Worm (Caenorhabditis elegans): ENCODE measurements around the gene F53A10.2.

DNA sequence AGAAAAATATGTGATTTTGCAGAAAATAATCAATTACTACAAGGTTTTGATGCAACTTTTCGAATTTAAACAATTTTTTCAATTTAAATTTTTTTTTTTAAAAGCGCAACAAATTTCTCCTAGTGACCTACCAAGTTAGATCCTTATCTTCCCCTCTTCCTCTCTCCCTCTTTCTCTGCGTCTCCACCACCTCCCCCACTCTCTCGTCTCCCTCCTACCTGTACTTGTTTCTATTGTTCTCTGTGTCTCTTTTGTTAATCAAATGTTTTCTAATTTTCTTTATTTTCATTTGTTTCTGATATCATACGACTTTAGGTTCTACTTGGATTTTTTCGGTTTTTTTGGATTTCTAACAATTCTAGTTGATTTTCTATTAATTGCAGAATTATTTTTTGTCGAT lies 9.0 kb upstream of the F53A10.2 start:
- no peak for TF ChIP-seq dao-5 (tag; optimal IDR thresholded peaks at IDR 0.05)
- no peak for TF ChIP-seq him-1 (tag; optimal IDR thresholded peaks at IDR 0.05)
- no peak for TF ChIP-seq W03F9.2 (tag; optimal IDR thresholded peaks at IDR 0.05)

Data from whole organism, L4/young adult.